Worm (Caenorhabditis elegans): ENCODE measurements around the gene bca-2.

The bca-2 gene

DNA sequence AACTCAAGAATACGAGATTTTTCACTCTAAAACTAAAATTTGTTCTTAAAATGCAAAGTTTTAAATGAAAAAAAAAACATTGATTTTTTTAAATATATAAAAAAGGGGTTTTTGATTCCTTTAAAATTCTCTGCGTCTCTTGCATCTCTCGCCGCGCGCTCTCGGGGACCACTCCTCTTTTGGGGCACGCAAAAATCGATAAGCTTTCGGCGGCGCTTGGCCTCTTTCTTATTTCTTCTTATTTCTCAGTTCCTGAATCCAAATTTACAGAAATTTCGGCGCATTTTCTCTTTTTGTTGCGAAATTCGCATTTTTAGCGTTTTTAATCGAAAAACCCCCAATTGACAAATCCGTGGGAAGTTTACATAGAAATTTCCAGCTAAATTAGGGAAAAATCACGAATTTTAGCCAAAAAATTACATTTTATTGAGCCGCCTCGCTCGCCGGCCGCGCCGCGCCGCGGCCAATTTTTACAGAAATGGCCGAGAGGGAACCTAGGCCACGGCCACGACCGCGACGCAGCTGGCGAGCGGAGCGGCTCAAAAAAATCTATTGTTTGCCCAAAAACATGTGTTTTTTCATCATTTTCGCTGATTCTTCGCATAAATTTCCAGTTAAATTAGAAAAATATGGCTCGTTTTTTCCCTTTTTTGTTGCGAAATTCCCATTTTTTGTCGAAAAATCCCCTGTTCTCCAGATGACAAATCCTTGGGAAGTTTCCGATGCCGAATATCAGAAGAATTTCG lies 19.1 kb upstream of the bca-2 start, which contains the start of gene itsn-1:
Gene itsn-1, plus strand, starts transcription at position 696 of the 746 bp plus-strand sequence.
- TF ChIP-seq nhr-43 (tag; optimal IDR thresholded peaks at IDR 0.05; ENCODE audit: poor library complexity, severe bottlenecking): no peak
- peak; percentile 19 for TF ChIP-seq ama-1 (optimal IDR thresholded peaks at IDR 0.05)
- peak; percentile 22 for TF ChIP-seq hmg-11 (tag; optimal IDR thresholded peaks at IDR 0.05)

DNA sequence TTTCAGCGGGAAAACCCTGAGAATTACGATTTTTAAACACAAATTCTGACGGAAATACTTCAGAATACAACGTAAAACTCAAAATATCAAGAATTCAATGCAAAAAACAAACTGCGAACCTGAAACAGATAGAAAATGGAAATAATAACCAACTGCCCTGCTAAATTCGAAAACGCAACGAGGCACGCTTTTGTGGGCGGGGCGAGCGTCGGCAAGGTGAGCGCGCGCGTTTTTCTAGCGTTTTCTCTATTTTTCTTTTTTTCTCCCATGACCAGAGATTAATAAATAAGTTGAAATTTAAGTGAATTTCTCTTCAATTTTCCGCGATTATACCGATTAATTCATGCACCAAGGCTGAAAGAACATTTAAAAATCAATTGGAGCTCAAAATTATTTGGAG lies 18.5 kb upstream of the bca-2 start, which contains the start of gene uaf-2:
Gene uaf-2, minus strand, starts transcription at position 183 of the 400 bp plus-strand sequence.
- TF ChIP-seq zag-1 (tag; optimal IDR thresholded peaks at IDR 0.05): no peak
- TF ChIP-seq fos-1 (tag; optimal IDR thresholded peaks at IDR 0.05): no peak
- no peak for TF ChIP-seq ceh-28 (tag; optimal IDR thresholded peaks at IDR 0.05)
- peak; percentile 80 for TF ChIP-seq hmg-11 (tag; optimal IDR thresholded peaks at IDR 0.05)
- peak; percentile 3 for TF ChIP-seq lin-15B (tag; optimal IDR thresholded peaks at IDR 0.05)
- no peak for TF ChIP-seq fkh-10 (GFP tag; optimal IDR thresholded peaks at IDR 0.05)
- TF ChIP-seq elt-1 (tag; optimal IDR thresholded peaks at IDR 0.05): no peak
- peak; percentile 47 for TF ChIP-seq nhr-43 (tag; optimal IDR thresholded peaks at IDR 0.05; ENCODE audit: poor library complexity, severe bottlenecking)
- no peak for TF ChIP-seq ZK546.5 (tag; optimal IDR thresholded peaks at IDR 0.05)
- TF ChIP-seq nfya-1 (tag; optimal IDR thresholded peaks at IDR 0.05; ENCODE audit: insufficient read depth): peak; percentile 56
- peak; percentile 52 for TF ChIP-seq nhr-23 (tag; optimal IDR thresholded peaks at IDR 0.05)
- peak; percentile 1 for TF ChIP-seq elt-2 (tag; optimal IDR thresholded peaks at IDR 0.05)
- TF ChIP-seq pha-4 (tag; optimal IDR thresholded peaks at IDR 0.05): peak; percentile 61
- TF ChIP-seq lin-39 (tag; optimal IDR thresholded peaks at IDR 0.05): peak; percentile 32

DNA sequence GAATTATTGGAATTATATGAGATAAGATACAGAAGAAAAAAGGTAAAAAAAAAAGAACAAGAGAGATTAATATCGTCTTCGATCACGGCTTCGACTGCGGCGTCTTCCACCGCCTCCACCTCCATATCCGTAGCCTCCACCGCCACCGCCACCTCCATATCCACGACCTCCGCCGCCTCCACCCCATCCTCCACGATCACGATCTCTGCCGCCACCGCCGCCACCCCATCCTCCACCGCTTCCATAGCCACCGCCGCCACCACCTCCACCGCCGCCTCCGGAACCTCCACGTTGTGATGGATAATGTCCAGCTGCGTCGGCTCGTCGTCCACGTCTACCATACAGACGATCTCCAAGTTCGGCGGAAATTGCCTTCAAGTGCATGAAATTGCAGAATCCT lies 16.8 kb upstream of the bca-2 start:
- no peak for TF ChIP-seq fkh-10 (GFP tag; optimal IDR thresholded peaks at IDR 0.05)
- TF ChIP-seq aly-2 (tag; optimal IDR thresholded peaks at IDR 0.05): no peak
- no peak for TF ChIP-seq lin-39 (tag; optimal IDR thresholded peaks at IDR 0.05)
- TF ChIP-seq nhr-67 (tag; optimal IDR thresholded peaks at IDR 0.05): no peak
- TF ChIP-seq jun-1 (tag; optimal IDR thresholded peaks at IDR 0.05): no peak
- no peak for TF ChIP-seq nhr-77 (tag; optimal IDR thresholded peaks at IDR 0.05)
- TF ChIP-seq ceh-16 (tag; optimal IDR thresholded peaks at IDR 0.05): no peak
- TF ChIP-seq hmg-11 (tag; optimal IDR thresholded peaks at IDR 0.05): no peak
- no peak for TF ChIP-seq elt-3 (tag; optimal IDR thresholded peaks at IDR 0.05)
- no peak for TF ChIP-seq egl-5 (tag; optimal IDR thresholded peaks at IDR 0.05)
- no peak for TF ChIP-seq tbx-2 (tag; optimal IDR thresholded peaks at IDR 0.05)
- TF ChIP-seq ama-1 (optimal IDR thresholded peaks at IDR 0.05): no peak

DNA sequence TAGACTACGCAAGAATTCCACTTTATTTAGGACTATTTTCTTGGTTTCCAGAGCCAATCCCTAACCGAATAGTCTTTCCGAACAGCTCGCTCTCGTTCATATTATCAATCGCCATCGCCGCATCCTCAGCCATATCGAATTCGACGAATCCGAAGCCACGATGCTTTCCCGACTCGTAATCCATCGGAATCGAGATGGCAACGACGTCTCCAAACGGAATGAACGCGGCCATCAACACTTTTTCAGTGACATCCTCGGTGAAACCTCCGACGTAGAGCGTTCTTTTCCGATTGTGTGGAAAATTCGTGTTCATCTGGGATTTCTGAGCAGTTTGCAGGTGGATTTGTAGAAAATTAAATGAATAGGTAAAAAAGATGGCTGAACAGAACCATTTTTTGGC lies 16.3 kb upstream of the bca-2 start, which contains the start of gene cyn-13:
Gene cyn-13, minus strand, starts transcription at position 313 of the 400 bp plus-strand sequence.
- no peak for TF ChIP-seq jun-1 (tag; optimal IDR thresholded peaks at IDR 0.05)
- TF ChIP-seq aly-2 (tag; optimal IDR thresholded peaks at IDR 0.05): no peak

DNA sequence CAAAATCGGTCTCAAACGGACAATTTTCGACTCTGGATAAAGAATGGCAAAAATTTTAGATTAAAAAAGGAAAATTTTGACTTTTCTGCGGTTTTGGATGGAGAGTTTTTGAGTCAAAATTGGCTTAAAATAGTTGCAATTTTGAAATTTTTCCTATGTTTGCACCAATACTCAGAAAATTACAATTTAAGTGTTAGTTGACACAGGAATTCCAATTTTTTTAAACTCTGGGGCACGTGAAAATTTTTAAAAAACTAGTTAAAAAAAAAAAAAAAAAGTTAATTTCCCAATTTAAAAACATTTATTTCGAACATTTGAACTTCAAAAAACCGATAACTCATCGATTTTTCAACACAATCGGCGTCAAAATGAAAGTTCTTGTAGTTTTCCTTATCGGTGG lies 11.8 kb upstream of the bca-2 start, which contains the start of gene Y116A8C.33:
Gene Y116A8C.33, plus strand, starts transcription at position 301 of the 400 bp plus-strand sequence.
- TF ChIP-seq ceh-28 (tag; optimal IDR thresholded peaks at IDR 0.05): no peak
- no peak for TF ChIP-seq fos-1 (tag; optimal IDR thresholded peaks at IDR 0.05)
- no peak for TF ChIP-seq ama-1 (optimal IDR thresholded peaks at IDR 0.05)

DNA sequence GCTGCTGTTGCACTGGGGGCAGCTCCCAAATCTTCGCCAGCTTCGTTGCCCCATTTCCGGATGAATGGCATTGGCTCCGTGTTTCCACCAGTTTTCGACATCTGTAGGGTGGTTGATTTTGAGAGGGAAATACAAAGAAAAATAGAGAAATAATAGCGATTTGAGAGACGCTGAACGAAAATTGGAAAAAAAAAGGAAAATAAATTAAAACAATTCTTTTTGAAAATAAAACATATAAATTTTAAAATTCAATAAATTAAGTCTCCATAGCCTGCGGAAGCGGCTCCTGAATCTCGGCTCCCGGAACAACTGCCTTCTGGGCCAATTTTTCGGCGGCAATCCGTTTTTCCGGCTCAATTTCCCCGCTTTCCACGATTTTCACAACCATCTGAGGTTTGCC lies 10.8 kb upstream of the bca-2 start, which contains the start of gene sfa-1:
Gene sfa-1, minus strand, starts transcription at position 101 of the 400 bp plus-strand sequence.
- no peak for TF ChIP-seq daf-12 (tag; optimal IDR thresholded peaks at IDR 0.05)
- no peak for TF ChIP-seq tbx-2 (tag; optimal IDR thresholded peaks at IDR 0.05)
- TF ChIP-seq nhr-12 (tag; optimal IDR thresholded peaks at IDR 0.05): no peak
- no peak for TF ChIP-seq nhr-43 (tag; optimal IDR thresholded peaks at IDR 0.05; ENCODE audit: poor library complexity, severe bottlenecking)
- TF ChIP-seq egl-5 (tag; optimal IDR thresholded peaks at IDR 0.05): no peak
- TF ChIP-seq nhr-237 (tag; optimal IDR thresholded peaks at IDR 0.05): no peak
- no peak for TF ChIP-seq unc-62 (GFP tag; optimal IDR thresholded peaks at IDR 0.05)
- TF ChIP-seq hmg-11 (tag; optimal IDR thresholded peaks at IDR 0.05): no peak
- no peak for TF ChIP-seq unc-39 (tag; optimal IDR thresholded peaks at IDR 0.05)
- no peak for TF ChIP-seq nhr-28 (tag; optimal IDR thresholded peaks at IDR 0.05)
- TF ChIP-seq ceh-28 (tag; optimal IDR thresholded peaks at IDR 0.05): no peak
- TF ChIP-seq nhr-77 (tag; optimal IDR thresholded peaks at IDR 0.05): no peak
- TF ChIP-seq elt-3 (tag; optimal IDR thresholded peaks at IDR 0.05): no peak

Data from whole organism, L3 larva.